Worm (Caenorhabditis elegans) whole organism, young adult: ENCODE measurements around the gene F07A11.1.

Experiments used
- B0019.2 ChIP-seq: fragments of 200-800 bp; sonication (Bioruptor generic); conservative IDR thresholded peaks from 2 replicates; pipeline ENCODE4 v1.3.6; 2022; ENCODE audit warnings: missing genetic modification reagents, missing genetic modification characterization, missing compliant biosample characterization
- B0035.1 ChIP-seq: sonication (generic microtip); optimal IDR thresholded peaks from 2 replicates; lab custom pipeline; 2016; ENCODE audit warnings: missing genetic modification characterization, mild to moderate bottlenecking, missing compliant biosample characterization, missing genotype, missing genetic modification reagents
- C17E4.6 ChIP-seq: fragments of 200-800 bp; sonication (Bioruptor generic); IDR thresholded peaks from 2 replicates; pipeline ENCODE4 v1.3.6; 2022; ENCODE audit warnings: missing genetic modification reagents, missing genetic modification characterization, missing compliant biosample characterization
- D2030.7 ChIP-seq: fragments of 200-800 bp; sonication (Bioruptor generic); IDR thresholded peaks from 2 replicates; pipeline ENCODE4 v1.3.6; 2022; ENCODE audit warnings: missing genetic modification reagents, missing genetic modification characterization, missing compliant biosample characterization
- F22D6.2 ChIP-seq: sonication (generic microtip); optimal IDR thresholded peaks from 2 replicates; lab custom pipeline; 2016; ENCODE audit warnings: mild to moderate bottlenecking, missing genetic modification characterization, missing compliant biosample characterization
- F23B12.7 ChIP-seq: sonication (generic microtip); optimal IDR thresholded peaks from 2 replicates; lab custom pipeline; 2017; ENCODE audit warnings: missing genetic modification characterization, mild to moderate bottlenecking, missing compliant biosample characterization, antibody characterized with exemption, moderate library complexity; ENCODE audit not compliant: insufficient read depth
- F37B4.10 ChIP-seq: fragments of 200-800 bp; sonication (Bioruptor generic); IDR thresholded peaks from 2 replicates; pipeline ENCODE4 v1.3.6; 2022; ENCODE audit warnings: missing genetic modification characterization, missing compliant biosample characterization
- F52B5.7 ChIP-seq: sonication (generic microtip); optimal IDR thresholded peaks from 2 replicates; lab custom pipeline; 2016; ENCODE audit warnings: mild to moderate bottlenecking, missing genetic modification characterization, missing compliant biosample characterization
- F57C9.4 ChIP-seq: sonication (generic microtip); optimal IDR thresholded peaks from 2 replicates; lab custom pipeline; 2017; ENCODE audit warnings: mild to moderate bottlenecking, missing genetic modification characterization, missing compliant biosample characterization
- K11D2.4 ChIP-seq: fragments of 200-800 bp; sonication (Bioruptor generic); IDR thresholded peaks from 2 replicates; pipeline ENCODE4 v1.3.6; 2022; ENCODE audit warnings: missing genetic modification reagents, missing genetic modification characterization, missing compliant biosample characterization
- T07F8.4 ChIP-seq: sonication (generic microtip); optimal IDR thresholded peaks from 2 replicates; lab custom pipeline; 2016; ENCODE audit warnings: mild to moderate bottlenecking, missing genetic modification characterization, moderate library complexity, missing compliant biosample characterization
- Y53F4B.3 ChIP-seq: fragments of 200-800 bp; sonication (Bioruptor generic); IDR thresholded peaks from 2 replicates; pipeline ENCODE4 v1.3.6; 2022; ENCODE audit warnings: missing genetic modification reagents, missing genetic modification characterization, missing compliant biosample characterization
- Y53G8AR.9 ChIP-seq: fragments of 200-800 bp; sonication (Bioruptor generic); conservative IDR thresholded peaks from 2 replicates; pipeline ENCODE4 v1.3.6; 2022; ENCODE audit warnings: missing genetic modification reagents, missing genetic modification characterization, missing compliant biosample characterization
- Y79H2A.3 ChIP-seq: fragments of 200-800 bp; sonication (Bioruptor generic); conservative IDR thresholded peaks from 2 replicates; pipeline ENCODE4 v1.3.6; 2022; ENCODE audit warnings: missing genetic modification reagents, missing genetic modification characterization, missing compliant biosample characterization
- Y95B8A.8 ChIP-seq: fragments of 200-800 bp; sonication (Bioruptor generic); IDR thresholded peaks from 2 replicates; pipeline ENCODE4 v1.3.6; 2022; ENCODE audit warnings: missing genetic modification reagents, missing genetic modification characterization, missing compliant biosample characterization
- ZK185.1 ChIP-seq: sonication (generic microtip); optimal IDR thresholded peaks from 2 replicates; lab custom pipeline; 2016; ENCODE audit warnings: mild to moderate bottlenecking, missing genetic modification characterization, missing compliant biosample characterization; ENCODE audit not compliant: poor library complexity, severe bottlenecking
- ama-1 ChIP-seq, 3 experiments: fragments of 150-350 bp in 1 of 3; sonication (generic microtip) in 2 of 3; optimal IDR thresholded peaks; 2 replicates each; lab custom pipeline; 2014 to 2018; ENCODE audit warnings: missing biosample characterization in 2 of 3, missing genetic modification characterization in 2 of 3, missing genetic modification reagents in 2 of 3
- atf-7 ChIP-seq: sonication (generic microtip); optimal IDR thresholded peaks from 2 replicates; lab custom pipeline; 2017; ENCODE audit warnings: mild to moderate bottlenecking, missing genetic modification characterization, missing compliant biosample characterization
- bed-2 ChIP-seq: fragments of 200-800 bp; sonication (Bioruptor generic); IDR thresholded peaks from 2 replicates; pipeline ENCODE4 v1.3.6; 2022; ENCODE audit warnings: missing genetic modification reagents, missing genetic modification characterization, missing compliant biosample characterization
- cebp-1 ChIP-seq, 2 experiments: fragments of 200-800 bp in 1 of 2; sonication (Bioruptor generic) in 1 of 2; sonication (generic microtip) in 1 of 2; IDR thresholded peaks in 1 of 2; optimal IDR thresholded peaks in 1 of 2; 2 replicates each; pipeline versions ENCODE4 v1.3.6 to Lab custom; 2017 to 2022; ENCODE audit warnings: missing compliant biosample characterization in 2 of 2, missing genetic modification characterization in 2 of 2, mild to moderate bottlenecking in 1 of 2, missing genetic modification reagents in 1 of 2, moderate library complexity in 1 of 2
- ceh-100 ChIP-seq: fragments of 200-800 bp; sonication (Bioruptor generic); IDR thresholded peaks from 2 replicates; pipeline ENCODE4 v1.3.6; 2022; ENCODE audit warnings: missing genetic modification reagents, missing genetic modification characterization, missing compliant biosample characterization
- ceh-79 ChIP-seq: sonication (generic microtip); optimal IDR thresholded peaks from 2 replicates; lab custom pipeline; 2017; ENCODE audit warnings: mild to moderate bottlenecking, missing genetic modification characterization, missing compliant biosample characterization
- die-1 ChIP-seq: sonication (generic microtip); optimal IDR thresholded peaks from 2 replicates; lab custom pipeline; 2016; ENCODE audit warnings: missing genotype, mild to moderate bottlenecking, missing genetic modification characterization, missing compliant biosample characterization
- dox-1 ChIP-seq: fragments of 200-800 bp; sonication (Bioruptor generic); IDR thresholded peaks from 2 replicates; pipeline ENCODE4 v1.3.6; 2022; ENCODE audit warnings: missing genetic modification reagents, missing genetic modification characterization, missing compliant biosample characterization
- dpl-1 ChIP-seq: fragments of 150-350 bp; optimal IDR thresholded peaks from 2 replicates; lab custom pipeline; 2014; ENCODE audit warnings: missing biosample characterization, missing genetic modification reagents, missing genetic modification characterization
- egl-44 ChIP-seq: fragments of 200-800 bp; sonication (Bioruptor generic); IDR thresholded peaks from 2 replicates; pipeline ENCODE4 v1.3.6; 2022; ENCODE audit warnings: missing genetic modification reagents, missing genetic modification characterization, missing compliant biosample characterization
- egrh-3 ChIP-seq: fragments of 200-800 bp; sonication (Bioruptor generic); IDR thresholded peaks from 2 replicates; pipeline ENCODE4 v1.3.6; 2022; ENCODE audit warnings: missing genetic modification reagents, missing genetic modification characterization, missing compliant biosample characterization
- ekl-4 ChIP-seq: fragments of 200-800 bp; sonication (Bioruptor generic); IDR thresholded peaks from 2 replicates; pipeline ENCODE4 v1.3.6; 2022; ENCODE audit warnings: missing genetic modification reagents, missing genetic modification characterization, missing compliant biosample characterization
- hlh-12 ChIP-seq: sonication (generic microtip); optimal IDR thresholded peaks from 2 replicates; lab custom pipeline; 2016; ENCODE audit warnings: missing genetic modification characterization, missing compliant biosample characterization
- hmg-20 ChIP-seq: fragments of 200-800 bp; sonication (Bioruptor generic); IDR thresholded peaks from 2 replicates; pipeline ENCODE4 v1.3.6; 2022; ENCODE audit warnings: missing genetic modification reagents, missing genetic modification characterization, missing compliant biosample characterization
- lin-40 ChIP-seq: sonication (generic microtip); optimal IDR thresholded peaks from 2 replicates; lab custom pipeline; 2016; ENCODE audit warnings: missing genetic modification characterization, mild to moderate bottlenecking, missing compliant biosample characterization, missing genotype, missing genetic modification reagents
- madf-6 ChIP-seq: fragments of 200-800 bp; sonication (Bioruptor generic); IDR thresholded peaks from 2 replicates; pipeline ENCODE4 v1.3.6; 2022; ENCODE audit warnings: missing genetic modification reagents, missing genetic modification characterization, missing compliant biosample characterization
- mxl-1 ChIP-seq: sonication (generic microtip); optimal IDR thresholded peaks from 2 replicates; lab custom pipeline; 2016; ENCODE audit warnings: missing genetic modification characterization, missing compliant biosample characterization
- nhr-80 ChIP-seq: sonication (generic microtip); optimal IDR thresholded peaks from 2 replicates; lab custom pipeline; 2016; ENCODE audit warnings: missing genetic modification characterization, missing compliant biosample characterization
- nhr-90 ChIP-seq: sonication (generic microtip); optimal IDR thresholded peaks from 2 replicates; lab custom pipeline; 2016; ENCODE audit warnings: missing genotype, mild to moderate bottlenecking, missing genetic modification characterization, missing compliant biosample characterization
- rec-8 ChIP-seq, 2 experiments: sonication (generic microtip); optimal IDR thresholded peaks; 2 replicates each; lab custom pipeline; 2016; ENCODE audit warnings: mild to moderate bottlenecking in 2 of 2, missing genetic modification characterization in 2 of 2, missing genetic modification reagents in 2 of 2, missing genotype in 2 of 2, missing biosample characterization in 1 of 2, missing compliant biosample characterization in 1 of 2, moderate library complexity in 1 of 2
- repo-1 ChIP-seq: sonication (generic microtip); optimal IDR thresholded peaks from 2 replicates; lab custom pipeline; 2017; ENCODE audit warnings: mild to moderate bottlenecking, missing genetic modification characterization, missing compliant biosample characterization
- snpc-1.3 ChIP-seq: sonication (generic microtip); optimal IDR thresholded peaks from 2 replicates; lab custom pipeline; 2017; ENCODE audit warnings: missing genetic modification characterization, mild to moderate bottlenecking, missing compliant biosample characterization, antibody characterized with exemption, moderate library complexity, missing genotype, missing genetic modification reagents; ENCODE audit not compliant: insufficient read depth
- snpc-4 ChIP-seq, 5 experiments: fragments of 150-350 bp in 1 of 5; sonication (generic microtip) in 4 of 5; optimal IDR thresholded peaks; 2 replicates each; lab custom pipeline; 2014 to 2018; ENCODE audit warnings: missing genetic modification characterization in 5 of 5, missing biosample characterization in 3 of 5, antibody characterized with exemption in 2 of 5, mild to moderate bottlenecking in 2 of 5, missing compliant biosample characterization in 2 of 5, missing genotype in 2 of 5, moderate library complexity in 2 of 5, missing genetic modification reagents in 1 of 5
- somi-1 ChIP-seq: fragments of 200-800 bp; sonication (Bioruptor generic); optimal IDR thresholded peaks from 2 replicates; lab custom pipeline; 2018; ENCODE audit warnings: mild to moderate bottlenecking, missing genetic modification characterization, missing compliant biosample characterization
- tbp1 ChIP-seq: fragments of 200-800 bp; sonication (Bioruptor generic); optimal IDR thresholded peaks from 2 replicates; lab custom pipeline; 2018; ENCODE audit warnings: mild to moderate bottlenecking, missing genetic modification characterization, missing compliant biosample characterization
- unc-130 ChIP-seq: sonication (generic microtip); optimal IDR thresholded peaks from 2 replicates; lab custom pipeline; 2016; ENCODE audit warnings: missing genetic modification reagents, missing genetic modification characterization, missing compliant biosample characterization
- ztf-18 ChIP-seq: sonication (generic microtip); optimal IDR thresholded peaks from 2 replicates; lab custom pipeline; 2016; ENCODE audit warnings: missing genotype, mild to moderate bottlenecking, missing genetic modification characterization, missing compliant biosample characterization
- ztf-25 ChIP-seq: fragments of 200-800 bp; sonication (Bioruptor generic); IDR thresholded peaks from 2 replicates; pipeline ENCODE4 v1.3.6; 2022; ENCODE audit warnings: missing genetic modification reagents, missing genetic modification characterization, missing compliant biosample characterization
- ztf-3 ChIP-seq: fragments of 200-800 bp; sonication (Bioruptor generic); optimal IDR thresholded peaks from 2 replicates; lab custom pipeline; 2018; ENCODE audit warnings: mild to moderate bottlenecking, missing genetic modification characterization, missing compliant biosample characterization

Gene F07A11.1

ce11 chrII:11619895-11620439 lies 28.0 kb upstream of the F07A11.1 start (continued):
- TF ChIP-seq mxl-1 (tag; lab: Kevin White, UChicago) (peak; percentile 8), egrh-3 (GFP tag; lab: Robert Waterston, UW) (peak; percentile 92), ztf-3 (GFP tag; lab: Kevin White, UChicago) (no peak), ZK185.1 (tag; lab: Kevin White, UChicago) (peak; percentile 66), madf-6 (GFP tag; lab: Robert Waterston, UW) (peak; percentile 29; the same call in 1 of the 2 replicates), ceh-79 (tag; lab: Kevin White, UChicago) (no peak), F23B12.7 (tag; lab: Kevin White, UChicago) (no peak), atf-7 (tag; lab: Kevin White, UChicago) (peak; percentile 90), F57C9.4 (tag; lab: Kevin White, UChicago) (no peak), rec-8 (tag; optimal IDR thresholded peaks at IDR 0.05; lab: Kevin White, UChicago) (no peak), F37B4.10 (GFP tag; lab: Robert Waterston, UW) (0 out of 2 replicates have a peak, but pooled peaks have one; percentile 12), bed-2 (GFP tag; lab: Robert Waterston, UW) (0 out of 2 replicates have a peak, but pooled peaks have one; percentile 53), dpl-1 (GFP tag; lab: Kevin White, UChicago) (no peak), Y53F4B.3 (no peak), B0019.2 (no peak), ztf-18 (peak; percentile 55), ama-1 (optimal IDR thresholded peaks at IDR 0.05; lab: Kevin White, UChicago) (no peak), ama-1 (GFP tag; optimal IDR thresholded peaks at IDR 0.05; lab: Kevin White, UChicago) (no peak), ekl-4 (GFP tag; lab: Robert Waterston, UW) (peak; percentile 49; the same call in 1 of the 2 replicates), nhr-80 (peak; percentile 100), snpc-4 (GFP tag; optimal IDR thresholded peaks at IDR 0.05; lab: Kevin White, UChicago) (no peak), snpc-4 (tag; optimal IDR thresholded peaks at IDR 0.05; lab: Kevin White, UChicago) (peak in 3 of 4 experiments; percentile 28 to 67 (median 58)), T07F8.4 (peak; percentile 24), unc-130 (GFP tag; lab: Kevin White, UChicago) (no peak), somi-1 (GFP tag; lab: Kevin White, UChicago) (peak; percentile 77), ztf-25 (no peak), repo-1 (tag; lab: Kevin White, UChicago) (peak; percentile 39), egl-44 (peak; percentile 72; the same call in 1 of the 2 replicates), Y79H2A.3 (no peak), die-1 (tag; lab: Kevin White, UChicago) (peak; percentile 50), B0035.1 (tag; lab: Kevin White, UChicago) (peak; percentile 76), F22D6.2 (peak; percentile 43), dox-1 (GFP tag; lab: Robert Waterston, UW) (peak; percentile 87), nhr-90 (peak; percentile 68), F52B5.7 (tag; lab: Kevin White, UChicago) (peak; percentile 31), snpc-1.3 (tag; lab: Kevin White, UChicago) (no peak), ceh-100 (GFP tag; lab: Robert Waterston, UW) (no peak; the same call in 1 of the 2 replicates), cebp-1 (GFP tag; IDR thresholded peaks at IDR 0.05; lab: Robert Waterston, UW) (peak; percentile 71), cebp-1 (tag; optimal IDR thresholded peaks at IDR 0.05; lab: Kevin White, UChicago) (peak; percentile 89), Y53G8AR.9 (no peak), C17E4.6 (GFP tag; lab: Robert Waterston, UW) (no peak), hlh-12 (no peak), D2030.7 (GFP tag; lab: Robert Waterston, UW) (no peak), tbp1 (peak; percentile 39), Y95B8A.8 (GFP tag; lab: Robert Waterston, UW) (no peak), hmg-20 (GFP tag; lab: Robert Waterston, UW) (0 out of 2 replicates have a peak, but pooled peaks have one; percentile 44), lin-40 (tag; lab: Kevin White, UChicago) (peak; percentile 86), K11D2.4 (GFP tag; lab: Robert Waterston, UW) (peak; percentile 87)
